Worm (Caenorhabditis elegans) whole organism, L2 larva: ENCODE results near the gene K08E5.1.

ENCODE experiments used
- R02D3.7 ChIP-seq: fragments of 150-350 bp; optimal IDR thresholded peaks from 2 replicates; lab custom pipeline; 2014; ENCODE audit warnings: missing biosample characterization, missing genetic modification characterization
- ama-1 ChIP-seq: fragments of 150-350 bp; optimal IDR thresholded peaks from 2 replicates; lab custom pipeline; 2018; ENCODE audit warnings: inconsistent platforms
- dmd-4 ChIP-seq: sonication (generic microtip); optimal IDR thresholded peaks from 2 replicates; lab custom pipeline; 2017; ENCODE audit warnings: missing biosample characterization, missing genetic modification characterization
- lin-13 ChIP-seq: fragments of 150-350 bp; optimal IDR thresholded peaks from 2 replicates; lab custom pipeline; 2014; ENCODE audit warnings: missing biosample characterization, missing genetic modification reagents, missing genetic modification characterization
- lin-39 ChIP-seq: fragments of 150-350 bp; optimal IDR thresholded peaks from 2 replicates; lab custom pipeline; 2014; ENCODE audit warnings: missing biosample characterization, missing genetic modification reagents, missing genetic modification characterization
- mdl-1 ChIP-seq, 2 experiments: fragments of 150-350 bp in 1 of 2; sonication (generic microtip) in 1 of 2; optimal IDR thresholded peaks; 2 replicates each; lab custom pipeline; 2017; ENCODE audit warnings: missing biosample characterization in 2 of 2, missing genetic modification characterization in 2 of 2

- TF ChIP-seq lin-13 (GFP tag; lab: Kevin White, UChicago) (no peak), mdl-1 (tag; optimal IDR thresholded peaks at IDR 0.05; lab: Kevin White, UChicago) (no peak), ama-1 (lab: Kevin White, UChicago) (no peak), lin-39 (tag; lab: Kevin White, UChicago) (no peak), R02D3.7 (tag; lab: Kevin White, UChicago) (no peak), dmd-4 (tag; lab: Kevin White, UChicago) (no peak)
These were observed 51.2 kb downstream of the K08E5.1 start for ce11 chrIII:10095377-10095776.
